Fruit fly (Drosophila melanogaster) whole organism, larva: ENCODE results near the gene Schip1.

ENCODE experiments used
- noc ChIP-seq: fragments of 200-800 bp; sonication (Bioruptor generic); optimal IDR thresholded peaks from 3 replicates; lab custom pipeline; 2019; ENCODE audit warnings: missing biosample characterization, mild to moderate bottlenecking, missing genetic modification characterization, moderate library complexity

The Schip1 gene

dm6 chr2L:10278658-10279057, 52.3 kb downstream of the Schip1 start, which contains the start of gene Utx:
Utx (minus strand) TSS chr2L:10278811.
- TF ChIP-seq noc: no peak
